Fruit fly (Drosophila melanogaster) Kc167 (cell line): ENCODE data around the gene yellow-b.

Source experiments
- Sin3A ChIP-seq: fragments of >200 bp; optimal IDR thresholded peaks from 2 replicates; lab custom pipeline; 2018; ENCODE audit warnings: missing external identifiers
- h ChIP-seq: fragments of >200 bp; optimal IDR thresholded peaks from 3 replicates; lab custom pipeline; 2018; ENCODE audit warnings: missing external identifiers
- insv ChIP-seq: fragments of >200 bp; optimal IDR thresholded peaks from 3 replicates; lab custom pipeline; 2018; ENCODE audit warnings: missing external identifiers
- psq ChIP-seq: fragments of >200 bp; optimal IDR thresholded peaks from 2 replicates; lab custom pipeline; 2017; ENCODE audit warnings: missing external identifiers
- ttk ChIP-seq: sonication (Bioruptor generic); optimal IDR thresholded peaks from 2 replicates; lab custom pipeline; 2017; ENCODE audit warnings: missing external identifiers

DNA sequence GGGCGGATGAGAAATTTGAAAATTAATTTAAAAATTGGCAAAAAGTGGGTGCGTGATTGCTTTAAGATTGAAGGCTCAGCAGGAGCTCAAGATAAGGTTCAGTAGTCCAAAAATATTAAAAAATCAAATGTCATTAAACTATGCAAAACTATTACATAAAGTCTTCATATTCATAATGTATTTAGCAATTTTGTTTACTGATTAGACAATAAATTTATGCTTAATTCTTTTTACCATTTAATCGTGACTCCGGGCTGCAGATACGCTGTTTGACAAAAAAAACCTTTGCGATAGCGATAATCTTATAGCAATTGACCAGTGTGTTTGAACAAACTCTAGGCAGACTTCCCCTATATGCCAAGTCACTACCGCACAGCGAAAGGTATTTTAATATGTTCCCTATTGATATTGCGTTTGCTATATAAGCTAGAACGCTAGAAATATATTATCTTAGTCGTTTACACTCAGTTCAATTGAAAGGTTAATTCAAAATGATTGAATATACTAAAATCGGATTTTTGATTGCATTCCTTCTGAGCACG is 42.0 kb downstream of the yellow-b start, which contains the start of gene Ugt37E1:
- no peak for TF ChIP-seq psq (lab: Kevin White, UChicago)
- no peak for TF ChIP-seq ttk (lab: Kevin White, UChicago)
- no peak for TF ChIP-seq h (lab: Kevin White, UChicago)
- TF ChIP-seq Sin3A (lab: Kevin White, UChicago), result no peak
- no peak for TF ChIP-seq insv (lab: Kevin White, UChicago)
